Worm (Caenorhabditis elegans): Measurements from ENCODE around the gene pitr-6.

Gene pitr-6

ce11 chrII:12485060-12485459, 39.9 kb downstream of the pitr-6 start, which contains the start of gene F15A4.10:
F15A4.10 (minus strand) TSS chrII:12485160.
- TF ChIP-seq blmp-1 (tag; optimal IDR thresholded peaks at IDR 0.05; ENCODE audit: insufficient read depth) (no peak), unc-39 (tag; optimal IDR thresholded peaks at IDR 0.05) (no peak), nhr-12 (tag; optimal IDR thresholded peaks at IDR 0.05) (no peak), ceh-82 (tag; optimal IDR thresholded peaks at IDR 0.05) (no peak), lin-39 (tag; optimal IDR thresholded peaks at IDR 0.05) (no peak), lsy-2 (tag; optimal IDR thresholded peaks at IDR 0.05) (no peak), nhr-25 (tag; optimal IDR thresholded peaks at IDR 0.05) (no peak), aly-2 (tag; optimal IDR thresholded peaks at IDR 0.05) (no peak), F13H6.1 (tag; optimal IDR thresholded peaks at IDR 0.05) (no peak), ztf-1 (GFP tag; conservative IDR thresholded peaks at IDR 0.05) (no peak), alr-1 (tag; optimal IDR thresholded peaks at IDR 0.05) (no peak), mbf-1 (tag; optimal IDR thresholded peaks at IDR 0.05) (no peak), elt-3 (tag; optimal IDR thresholded peaks at IDR 0.05) (no peak), sma-3 (GFP tag; optimal IDR thresholded peaks at IDR 0.05) (no peak), nhr-23 (tag; optimal IDR thresholded peaks at IDR 0.05) (no peak)

DNA sequence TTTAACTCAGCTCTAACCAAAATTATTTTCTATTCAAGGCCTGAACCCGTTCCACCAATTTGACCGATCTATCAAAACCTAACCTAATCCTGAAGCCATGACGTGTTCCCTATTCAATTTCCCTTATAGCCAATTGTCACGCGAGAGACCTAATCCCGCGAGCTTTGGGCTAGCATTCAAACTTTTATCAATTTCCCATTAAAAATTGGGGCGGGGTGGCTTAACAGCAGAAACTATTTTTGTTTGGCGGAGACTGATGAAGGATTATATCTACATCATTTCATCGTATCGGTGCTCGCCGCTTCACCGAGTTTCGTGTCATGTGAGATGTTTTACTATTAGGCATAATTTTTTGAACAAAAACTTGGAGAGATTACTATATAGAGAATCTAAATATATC, 43.7 kb downstream of the pitr-6 start:
- no peak for TF ChIP-seq mab-5 (tag; optimal IDR thresholded peaks at IDR 0.05)
- no peak for TF ChIP-seq fos-1 (tag; optimal IDR thresholded peaks at IDR 0.05)
- TF ChIP-seq lin-39 (tag; optimal IDR thresholded peaks at IDR 0.05), result no peak
- no peak for TF ChIP-seq ZK546.5 (tag; optimal IDR thresholded peaks at IDR 0.05)
- no peak for TF ChIP-seq sem-4 (tag; optimal IDR thresholded peaks at IDR 0.05)
- no peak for TF ChIP-seq skn-1 (tag; optimal IDR thresholded peaks at IDR 0.05)
- TF ChIP-seq lin-11 (tag; optimal IDR thresholded peaks at IDR 0.05), result no peak
- no peak for TF ChIP-seq ceh-16 (tag; optimal IDR thresholded peaks at IDR 0.05)

DNA sequence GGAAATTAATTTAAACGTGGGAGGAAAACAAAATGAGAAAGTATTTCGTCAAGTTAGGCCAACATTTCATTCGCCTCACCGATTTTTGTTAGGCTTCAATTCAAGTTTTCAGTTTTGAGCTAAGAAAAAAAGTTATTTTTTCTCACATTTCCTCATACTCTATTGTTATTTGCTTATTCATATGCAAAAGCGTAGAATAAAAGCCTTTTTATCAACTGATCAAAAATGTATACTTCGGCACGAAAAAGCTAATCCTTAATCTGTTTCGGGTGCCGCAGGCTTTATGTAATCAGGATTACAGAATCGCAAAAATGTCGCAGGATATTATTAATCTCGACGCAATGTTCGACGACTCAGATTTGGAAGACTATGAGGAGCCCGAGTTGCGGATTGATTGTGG, 44.8 kb downstream of the pitr-6 start, which contains the start of gene T21B4.15:
TSS of gene T21B4.15 (plus strand) at position 301 of the 400 bp plus-strand sequence.
- TF ChIP-seq zag-1 (tag; optimal IDR thresholded peaks at IDR 0.05), result no peak
- TF ChIP-seq peb-1 (tag; optimal IDR thresholded peaks at IDR 0.05), result no peak
- TF ChIP-seq blmp-1 (tag; optimal IDR thresholded peaks at IDR 0.05; ENCODE audit: insufficient read depth), result no peak
- TF ChIP-seq mab-5 (tag; optimal IDR thresholded peaks at IDR 0.05), result no peak
- no peak for TF ChIP-seq nhr-25 (tag; optimal IDR thresholded peaks at IDR 0.05)
- TF ChIP-seq gmeb-1 (tag; optimal IDR thresholded peaks at IDR 0.05), result no peak
- TF ChIP-seq F13H6.1 (tag; optimal IDR thresholded peaks at IDR 0.05), result no peak
- no peak for TF ChIP-seq nhr-6 (tag; optimal IDR thresholded peaks at IDR 0.05)
- no peak for TF ChIP-seq elt-3 (tag; optimal IDR thresholded peaks at IDR 0.05)
- no peak for TF ChIP-seq aly-2 (tag; optimal IDR thresholded peaks at IDR 0.05)
- TF ChIP-seq snpc-4 (tag; optimal IDR thresholded peaks at IDR 0.05), result no peak
- TF ChIP-seq fos-1 (tag; optimal IDR thresholded peaks at IDR 0.05), result no peak
- no peak for TF ChIP-seq ceh-16 (tag; optimal IDR thresholded peaks at IDR 0.05)
- TF ChIP-seq mbf-1 (tag; optimal IDR thresholded peaks at IDR 0.05), result no peak
- no peak for TF ChIP-seq nhr-23 (tag; optimal IDR thresholded peaks at IDR 0.05)

DNA sequence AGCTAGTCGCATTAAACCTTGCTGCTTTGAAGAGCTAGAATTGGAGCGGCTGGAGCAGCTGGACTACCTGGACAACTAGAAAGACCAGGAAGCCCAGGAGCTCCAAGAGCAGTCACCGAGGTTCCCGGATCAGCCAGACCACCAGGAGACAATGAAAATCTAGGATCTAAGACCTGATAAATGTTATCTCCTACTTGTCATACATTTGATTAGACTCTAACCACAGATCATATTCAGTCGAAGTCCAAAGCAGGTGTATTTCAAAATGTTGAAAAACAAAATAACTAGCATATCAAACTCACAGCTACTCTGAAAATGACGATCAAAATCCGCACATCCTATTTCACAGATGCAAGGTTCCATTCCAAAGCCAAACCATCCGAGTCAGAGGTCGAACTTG, 46.8 kb downstream of the pitr-6 start, which contains the start of gene srz-6:
TSS of gene srz-6 (plus strand) at position 301 of the 400 bp plus-strand sequence.
- TF ChIP-seq elt-1 (tag; optimal IDR thresholded peaks at IDR 0.05) (no peak), lsy-2 (tag; optimal IDR thresholded peaks at IDR 0.05) (no peak), blmp-1 (tag; optimal IDR thresholded peaks at IDR 0.05; ENCODE audit: insufficient read depth) (no peak), nhr-12 (tag; optimal IDR thresholded peaks at IDR 0.05) (no peak), F13H6.1 (tag; optimal IDR thresholded peaks at IDR 0.05) (no peak), lin-13 (GFP tag; optimal IDR thresholded peaks at IDR 0.05) (no peak), lin-39 (tag; optimal IDR thresholded peaks at IDR 0.05) (no peak)

DNA sequence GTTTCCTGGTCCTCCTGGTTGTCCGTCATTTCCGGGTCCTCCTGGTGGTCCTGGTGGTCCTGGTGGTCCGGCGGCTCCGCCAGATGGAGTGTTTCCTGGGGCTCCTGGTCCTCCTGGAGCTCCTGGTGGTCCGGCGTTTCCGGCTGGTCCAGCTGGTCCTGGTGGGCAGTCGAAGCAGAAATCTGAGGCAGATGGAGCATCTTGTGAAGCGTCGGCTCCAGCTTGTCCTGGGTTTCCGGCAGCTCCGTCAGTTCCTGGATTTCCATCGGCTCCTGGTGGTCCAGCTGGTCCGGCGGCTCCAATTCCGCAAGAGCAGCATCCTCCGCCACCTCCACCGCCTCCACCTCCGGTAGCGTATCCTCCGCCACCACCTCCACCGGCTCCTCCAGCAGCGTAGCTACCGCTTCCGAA, 48.9 kb downstream of the pitr-6 start:
- no peak for TF ChIP-seq ztf-4 (tag; optimal IDR thresholded peaks at IDR 0.05)
- TF ChIP-seq snpc-4 (tag; optimal IDR thresholded peaks at IDR 0.05), result no peak
- no peak for TF ChIP-seq F13H6.1 (tag; optimal IDR thresholded peaks at IDR 0.05)
- no peak for TF ChIP-seq unc-62 (GFP tag; optimal IDR thresholded peaks at IDR 0.05)
- no peak for TF ChIP-seq alr-1 (tag; optimal IDR thresholded peaks at IDR 0.05)
- no peak for TF ChIP-seq nhr-10 (tag; optimal IDR thresholded peaks at IDR 0.05)
- no peak for TF ChIP-seq ceh-82 (tag; optimal IDR thresholded peaks at IDR 0.05)
- no peak for TF ChIP-seq elt-1 (tag; optimal IDR thresholded peaks at IDR 0.05)
- TF ChIP-seq ZK546.5 (tag; optimal IDR thresholded peaks at IDR 0.05), result no peak
- TF ChIP-seq ama-1 (optimal IDR thresholded peaks at IDR 0.05), result no peak
- TF ChIP-seq lsy-2 (tag; optimal IDR thresholded peaks at IDR 0.05), result no peak
- TF ChIP-seq blmp-1 (tag; optimal IDR thresholded peaks at IDR 0.05; ENCODE audit: insufficient read depth), result no peak

Measured in whole organism, L2 larva.